Worm (Caenorhabditis elegans) whole organism, young adult: ENCODE measurements around the gene rmd-3.
A peak's percentile ranks its signal among the peaks of the same experiment; 100 is the strongest.

ENCODE experiments used
- B0035.1 ChIP-seq: sonication (generic microtip); optimal IDR thresholded peaks from 2 replicates; lab custom pipeline; 2016; ENCODE audit warnings: missing genetic modification characterization, mild to moderate bottlenecking, missing compliant biosample characterization, missing genotype, missing genetic modification reagents
- D2030.7 ChIP-seq: fragments of 200-800 bp; sonication (Bioruptor generic); IDR thresholded peaks from 2 replicates; pipeline ENCODE4 v1.3.6; 2022; ENCODE audit warnings: missing genetic modification reagents, missing genetic modification characterization, missing compliant biosample characterization
- F33H1.4 ChIP-seq: fragments of 200-800 bp; sonication (Bioruptor generic); IDR thresholded peaks from 2 replicates; pipeline ENCODE4 v1.3.6; 2022; ENCODE audit warnings: missing genetic modification reagents, missing genetic modification characterization, missing compliant biosample characterization
- F39B2.1 ChIP-seq: fragments of 200-800 bp; sonication (Bioruptor generic); IDR thresholded peaks from 2 replicates; pipeline ENCODE4 v1.3.6; 2022; ENCODE audit warnings: missing genetic modification reagents, missing genetic modification characterization, missing compliant biosample characterization
- F52B5.7 ChIP-seq: sonication (generic microtip); optimal IDR thresholded peaks from 2 replicates; lab custom pipeline; 2016; ENCODE audit warnings: mild to moderate bottlenecking, missing genetic modification characterization, missing compliant biosample characterization
- F57A8.1 ChIP-seq: fragments of 200-800 bp; sonication (Bioruptor generic); optimal IDR thresholded peaks from 2 replicates; lab custom pipeline; 2018; ENCODE audit warnings: mild to moderate bottlenecking, missing genetic modification characterization, moderate library complexity, missing compliant biosample characterization
- K11D2.4 ChIP-seq: fragments of 200-800 bp; sonication (Bioruptor generic); IDR thresholded peaks from 2 replicates; pipeline ENCODE4 v1.3.6; 2022; ENCODE audit warnings: missing genetic modification reagents, missing genetic modification characterization, missing compliant biosample characterization
- Y67H2A.10 ChIP-seq: fragments of 200-800 bp; sonication (Bioruptor generic); conservative IDR thresholded peaks from 2 replicates; pipeline ENCODE4 v1.3.6; 2022; ENCODE audit warnings: missing genetic modification reagents, missing genetic modification characterization, missing compliant biosample characterization
- ZK185.1 ChIP-seq: sonication (generic microtip); optimal IDR thresholded peaks from 2 replicates; lab custom pipeline; 2016; ENCODE audit warnings: mild to moderate bottlenecking, missing genetic modification characterization, missing compliant biosample characterization; ENCODE audit not compliant: poor library complexity, severe bottlenecking
- aptf-2 ChIP-seq: fragments of 200-800 bp; sonication (Bioruptor generic); conservative IDR thresholded peaks from 2 replicates; pipeline ENCODE4 v1.3.6; 2022; ENCODE audit warnings: missing genetic modification reagents, missing genetic modification characterization, missing compliant biosample characterization
- aptf-3 ChIP-seq: fragments of 200-800 bp; sonication (Bioruptor generic); IDR thresholded peaks from 2 replicates; pipeline ENCODE4 v1.3.6; 2022; ENCODE audit warnings: missing genetic modification characterization, missing compliant biosample characterization
- atf-7 ChIP-seq: sonication (generic microtip); optimal IDR thresholded peaks from 2 replicates; lab custom pipeline; 2017; ENCODE audit warnings: mild to moderate bottlenecking, missing genetic modification characterization, missing compliant biosample characterization
- athp-1 ChIP-seq: sonication (generic microtip); optimal IDR thresholded peaks from 2 replicates; lab custom pipeline; 2017; ENCODE audit warnings: mild to moderate bottlenecking, missing genetic modification characterization, missing compliant biosample characterization
- attf-3 ChIP-seq: fragments of 200-800 bp; sonication (Bioruptor generic); conservative IDR thresholded peaks from 2 replicates; pipeline ENCODE4 v1.3.6; 2022; ENCODE audit warnings: missing genetic modification reagents, missing genetic modification characterization, missing compliant biosample characterization
- bed-1 ChIP-seq: fragments of 200-800 bp; sonication (Bioruptor generic); IDR thresholded peaks from 2 replicates; pipeline ENCODE4 v1.3.6; 2022; ENCODE audit warnings: missing genetic modification reagents, missing genetic modification characterization, missing compliant biosample characterization
- bed-2 ChIP-seq: fragments of 200-800 bp; sonication (Bioruptor generic); IDR thresholded peaks from 2 replicates; pipeline ENCODE4 v1.3.6; 2022; ENCODE audit warnings: missing genetic modification reagents, missing genetic modification characterization, missing compliant biosample characterization
- chd-7 ChIP-seq: sonication (generic microtip); optimal IDR thresholded peaks from 2 replicates; lab custom pipeline; 2016; ENCODE audit warnings: mild to moderate bottlenecking, missing genetic modification characterization, moderate library complexity, missing compliant biosample characterization
- dpl-1 ChIP-seq: fragments of 150-350 bp; optimal IDR thresholded peaks from 2 replicates; lab custom pipeline; 2014; ENCODE audit warnings: missing biosample characterization, missing genetic modification reagents, missing genetic modification characterization
- efl-1 ChIP-seq: fragments of 150-350 bp; optimal IDR thresholded peaks from 2 replicates; lab custom pipeline; 2014; ENCODE audit warnings: missing biosample characterization, missing genetic modification reagents, missing genetic modification characterization
- egrh-3 ChIP-seq: fragments of 200-800 bp; sonication (Bioruptor generic); IDR thresholded peaks from 2 replicates; pipeline ENCODE4 v1.3.6; 2022; ENCODE audit warnings: missing genetic modification reagents, missing genetic modification characterization, missing compliant biosample characterization
- fkh-3 ChIP-seq: sonication (generic microtip); optimal IDR thresholded peaks from 2 replicates; lab custom pipeline; 2016; ENCODE audit warnings: mild to moderate bottlenecking, missing genetic modification characterization, missing compliant biosample characterization
- hlh-12 ChIP-seq: sonication (generic microtip); optimal IDR thresholded peaks from 2 replicates; lab custom pipeline; 2016; ENCODE audit warnings: missing genetic modification characterization, missing compliant biosample characterization
- hmg-1.2 ChIP-seq: fragments of 200-800 bp; sonication (Bioruptor generic); IDR thresholded peaks from 2 replicates; pipeline ENCODE4 v1.3.6; 2022; ENCODE audit warnings: missing genetic modification reagents, missing genetic modification characterization, missing compliant biosample characterization
- hmg-20 ChIP-seq: fragments of 200-800 bp; sonication (Bioruptor generic); IDR thresholded peaks from 2 replicates; pipeline ENCODE4 v1.3.6; 2022; ENCODE audit warnings: missing genetic modification reagents, missing genetic modification characterization, missing compliant biosample characterization
- hrde-1 ChIP-seq: sonication (generic microtip); optimal IDR thresholded peaks from 2 replicates; lab custom pipeline; 2016; ENCODE audit warnings: missing genetic modification characterization, mild to moderate bottlenecking, missing compliant biosample characterization, moderate library complexity, missing genotype, missing genetic modification reagents, borderline replicate concordance
- lin-35 ChIP-seq, 3 experiments: fragments of 150-350 bp in 2 of 3; sonication (generic microtip) in 1 of 3; optimal IDR thresholded peaks; 2 replicates each; lab custom pipeline; 2014 to 2018; ENCODE audit warnings: missing biosample characterization in 3 of 3, missing genetic modification characterization in 3 of 3, missing genetic modification reagents in 3 of 3
- madf-10 ChIP-seq: sonication (generic microtip); optimal IDR thresholded peaks from 2 replicates; lab custom pipeline; 2016; ENCODE audit warnings: mild to moderate bottlenecking, missing genetic modification characterization, missing compliant biosample characterization
- mes-4 ChIP-seq: sonication (generic microtip); optimal IDR thresholded peaks from 2 replicates; lab custom pipeline; 2016; ENCODE audit warnings: missing genotype, missing genetic modification characterization, missing compliant biosample characterization
- mxl-1 ChIP-seq: sonication (generic microtip); optimal IDR thresholded peaks from 2 replicates; lab custom pipeline; 2016; ENCODE audit warnings: missing genetic modification characterization, missing compliant biosample characterization
- nfya-1 ChIP-seq: sonication (generic microtip); optimal IDR thresholded peaks from 2 replicates; lab custom pipeline; 2017; ENCODE audit warnings: antibody characterized with exemption, missing compliant biosample characterization, missing genetic modification characterization, borderline replicate concordance; ENCODE audit not compliant: insufficient read depth
- nhr-80 ChIP-seq: sonication (generic microtip); optimal IDR thresholded peaks from 2 replicates; lab custom pipeline; 2016; ENCODE audit warnings: missing genetic modification characterization, missing compliant biosample characterization
- nhr-90 ChIP-seq: sonication (generic microtip); optimal IDR thresholded peaks from 2 replicates; lab custom pipeline; 2016; ENCODE audit warnings: missing genotype, mild to moderate bottlenecking, missing genetic modification characterization, missing compliant biosample characterization
- pbrm-1 ChIP-seq: fragments of 200-800 bp; sonication (Bioruptor generic); IDR thresholded peaks from 2 replicates; pipeline ENCODE4 v1.3.6; 2022; ENCODE audit warnings: missing genetic modification reagents, missing genetic modification characterization, missing compliant biosample characterization
- rcor-1 ChIP-seq: fragments of 200-800 bp; sonication (Bioruptor generic); IDR thresholded peaks from 2 replicates; pipeline ENCODE4 v1.3.6; 2022; ENCODE audit warnings: missing genetic modification reagents, missing genetic modification characterization, missing compliant biosample characterization
- rec-8 ChIP-seq, 2 experiments: sonication (generic microtip); optimal IDR thresholded peaks; 2 replicates each; lab custom pipeline; 2016; ENCODE audit warnings: mild to moderate bottlenecking in 2 of 2, missing genetic modification characterization in 2 of 2, missing genetic modification reagents in 2 of 2, missing genotype in 2 of 2, missing biosample characterization in 1 of 2, missing compliant biosample characterization in 1 of 2, moderate library complexity in 1 of 2
- snpc-1.1 ChIP-seq: sonication (generic microtip); optimal IDR thresholded peaks from 2 replicates; lab custom pipeline; 2017; ENCODE audit warnings: missing genetic modification characterization, mild to moderate bottlenecking, missing compliant biosample characterization, antibody characterized with exemption, moderate library complexity, missing genotype, missing genetic modification reagents; ENCODE audit not compliant: insufficient read depth
- snpc-3.4 ChIP-seq: sonication (generic microtip); optimal IDR thresholded peaks from 2 replicates; lab custom pipeline; 2017; ENCODE audit warnings: missing genetic modification characterization, mild to moderate bottlenecking, missing compliant biosample characterization, antibody characterized with exemption, moderate library complexity, missing genotype, missing genetic modification reagents
- sptf-2 ChIP-seq: fragments of 200-800 bp; sonication (Bioruptor generic); optimal IDR thresholded peaks from 2 replicates; lab custom pipeline; 2018; ENCODE audit warnings: mild to moderate bottlenecking, missing genetic modification characterization, missing compliant biosample characterization
- tlf-1 ChIP-seq: fragments of 200-800 bp; sonication (Bioruptor generic); optimal IDR thresholded peaks from 2 replicates; lab custom pipeline; 2018; ENCODE audit warnings: mild to moderate bottlenecking, missing genetic modification characterization, missing compliant biosample characterization
- unc-130 ChIP-seq: sonication (generic microtip); optimal IDR thresholded peaks from 2 replicates; lab custom pipeline; 2016; ENCODE audit warnings: missing genetic modification reagents, missing genetic modification characterization, missing compliant biosample characterization
- zfh-2 ChIP-seq: fragments of 200-800 bp; sonication (Bioruptor generic); conservative IDR thresholded peaks from 2 replicates; pipeline ENCODE4 v1.3.6; 2022; ENCODE audit warnings: missing genetic modification reagents, missing genetic modification characterization, missing compliant biosample characterization
- ztf-22 ChIP-seq: fragments of 200-800 bp; sonication (Bioruptor generic); optimal IDR thresholded peaks from 2 replicates; lab custom pipeline; 2018; ENCODE audit warnings: mild to moderate bottlenecking, missing genetic modification characterization, moderate library complexity, missing compliant biosample characterization

rmd-3 gene

ce11 chrII:11336640-11337241 is 2.7 kb downstream of the rmd-3 start:
- TF ChIP-seq athp-1 (no peak), zfh-2 (GFP tag; lab: Robert Waterston, UW) (peak; percentile 81), egrh-3 (GFP tag; lab: Robert Waterston, UW) (peak; percentile 8; the same call in 1 of the 2 replicates), mxl-1 (no peak), F52B5.7 (tag; lab: Kevin White, UChicago) (no peak), pbrm-1 (GFP tag; lab: Robert Waterston, UW) (no peak), snpc-1.1 (tag; lab: Kevin White, UChicago) (no peak), bed-1 (GFP tag; lab: Robert Waterston, UW) (0 out of 2 replicates have a peak, but pooled peaks have one; percentile 20), tlf-1 (GFP tag; lab: Kevin White, UChicago) (no peak), dpl-1 (GFP tag; lab: Kevin White, UChicago) (no peak)

DNA sequence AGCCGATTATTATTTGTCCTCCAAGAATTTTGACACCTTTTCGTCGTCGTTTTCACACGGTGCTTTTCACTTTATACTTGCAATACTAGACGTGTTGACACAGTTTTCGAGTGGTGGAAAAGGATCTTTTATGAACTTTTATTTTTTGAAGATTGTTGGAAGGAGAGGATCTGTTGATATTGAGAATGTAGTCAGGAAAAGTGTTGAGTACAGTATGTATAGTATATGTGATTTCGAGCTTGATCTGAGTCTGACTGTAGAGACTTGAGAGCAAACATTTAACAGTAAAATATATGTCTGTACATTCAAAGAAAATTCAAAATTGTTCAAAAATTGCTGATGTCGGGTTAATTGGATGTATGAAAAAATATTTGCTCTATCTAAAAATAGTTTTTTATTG is 3.2 kb downstream of the rmd-3 start:
- TF ChIP-seq mes-4 (tag; lab: Kevin White, UChicago): no peak
- no peak for TF ChIP-seq hmg-20
- TF ChIP-seq lin-35 (GFP tag; optimal IDR thresholded peaks at IDR 0.05; lab: Kevin White, UChicago): no peak
- no peak for TF ChIP-seq F39B2.1 (GFP tag; lab: Robert Waterston, UW)
- TF ChIP-seq K11D2.4 (GFP tag; lab: Robert Waterston, UW): no peak
- no peak for TF ChIP-seq unc-130 (GFP tag; lab: Kevin White, UChicago)
- TF ChIP-seq rcor-1 (GFP tag; lab: Robert Waterston, UW): no peak
- no peak for TF ChIP-seq F57A8.1 (GFP tag; lab: Kevin White, UChicago)
- TF ChIP-seq aptf-2 (GFP tag; lab: Robert Waterston, UW): no peak
- TF ChIP-seq sptf-2 (GFP tag; lab: Kevin White, UChicago): no peak
- no peak for TF ChIP-seq attf-3 (GFP tag; lab: Robert Waterston, UW)
- no peak for TF ChIP-seq ztf-22 (GFP tag; lab: Kevin White, UChicago)
- TF ChIP-seq hlh-12 (tag; lab: Kevin White, UChicago): no peak
- TF ChIP-seq Y67H2A.10 (GFP tag; lab: Robert Waterston, UW): no peak
- no peak for TF ChIP-seq ZK185.1 (tag; lab: Kevin White, UChicago)
- no peak for TF ChIP-seq fkh-3
- no peak for TF ChIP-seq snpc-3.4 (tag; lab: Kevin White, UChicago)
- TF ChIP-seq hmg-1.2 (GFP tag; lab: Robert Waterston, UW): no peak
- TF ChIP-seq nhr-80 (tag; lab: Kevin White, UChicago): no peak
- no peak for TF ChIP-seq aptf-3 (GFP tag; lab: Robert Waterston, UW)
- TF ChIP-seq, all 124 proteins: peak for 0

DNA sequence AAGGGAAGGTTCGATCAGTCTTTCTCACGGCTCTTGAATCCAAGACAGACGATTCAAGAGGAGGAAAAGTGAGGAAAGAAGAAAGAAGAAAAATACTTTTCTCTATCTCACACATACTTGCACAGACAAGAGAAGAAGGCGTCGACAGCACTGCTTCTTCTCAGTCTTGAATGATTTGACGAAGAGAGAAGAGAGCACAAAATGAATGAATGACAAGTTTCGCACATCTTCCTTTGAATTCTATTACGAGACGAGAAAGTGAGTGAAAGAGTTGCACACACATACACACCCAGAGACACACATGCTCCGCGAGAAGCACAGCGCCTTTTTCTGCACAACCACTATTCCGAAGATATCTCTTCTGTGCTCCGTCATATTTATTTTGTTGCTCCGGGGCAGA is 3.7 kb downstream of the rmd-3 start:
- TF ChIP-seq bed-2 (GFP tag; lab: Robert Waterston, UW) (no peak), atf-7 (tag; lab: Kevin White, UChicago) (no peak), efl-1 (GFP tag; lab: Kevin White, UChicago) (no peak), zfh-2 (GFP tag; lab: Robert Waterston, UW) (no peak; the same call in 1 of the 2 replicates), rec-8 (tag; optimal IDR thresholded peaks at IDR 0.05; lab: Kevin White, UChicago) (no peak), madf-10 (no peak), nfya-1 (tag; lab: Kevin White, UChicago) (no peak), nhr-90 (no peak), D2030.7 (GFP tag; lab: Robert Waterston, UW) (no peak), unc-130 (GFP tag; lab: Kevin White, UChicago) (no peak), chd-7 (tag; lab: Kevin White, UChicago) (no peak), hrde-1 (tag; lab: Kevin White, UChicago) (no peak), B0035.1 (no peak), F33H1.4 (GFP tag; lab: Robert Waterston, UW) (no peak)
